Fruit fly (Drosophila melanogaster) whole organism, embryonic: ENCODE results near the gene CG46318.

Experiments used
- Atf3 ChIP-seq: fragments of 200-800 bp; sonication (Bioruptor generic); optimal IDR thresholded peaks from 3 replicates; lab custom pipeline; 2016; ENCODE audit warnings: missing biosample characterization, missing genetic modification characterization
- Atf6 ChIP-seq: fragments of 200-800 bp; sonication (Bioruptor generic); IDR thresholded peaks from 2 replicates; pipeline ENCODE4 v1.3.6; 2022; ENCODE audit warnings: missing biosample characterization, missing genetic modification characterization
- Awh ChIP-seq: fragments of 200-800 bp; sonication (Bioruptor generic); IDR thresholded peaks from 2 replicates; pipeline ENCODE4, ENCODE4 v1.3.6; 2022; ENCODE audit warnings: missing biosample characterization, missing genetic modification characterization
- CG10565 ChIP-seq: fragments of 200-800 bp; sonication (Bioruptor generic); optimal IDR thresholded peaks from 3 replicates; lab custom pipeline; 2016; ENCODE audit warnings: missing biosample characterization, mild to moderate bottlenecking, missing genetic modification characterization
- CG11247 ChIP-seq: fragments of 200-800 bp; sonication (Bioruptor generic); IDR thresholded peaks from 2 replicates; pipeline ENCODE4 v1.3.6; 2022; ENCODE audit warnings: missing biosample characterization, missing genetic modification characterization
- CG15696 ChIP-seq: fragments of 200-800 bp; sonication (Bioruptor generic); optimal IDR thresholded peaks from 2 replicates; lab custom pipeline; 2019; ENCODE audit warnings: missing biosample characterization, mild to moderate bottlenecking, missing genetic modification characterization, moderate library complexity
- CG1792 ChIP-seq: fragments of 200-800 bp; sonication (Bioruptor generic); optimal IDR thresholded peaks from 2 replicates; lab custom pipeline; 2016; ENCODE audit warnings: missing biosample characterization, missing genetic modification characterization
- CG3838 ChIP-seq: fragments of 200-800 bp; sonication (Bioruptor generic); optimal IDR thresholded peaks from 3 replicates; lab custom pipeline; 2016; ENCODE audit warnings: missing biosample characterization, missing genetic modification characterization
- CG4707 ChIP-seq: fragments of 200-800 bp; sonication (Bioruptor generic); optimal IDR thresholded peaks from 2 replicates; lab custom pipeline; 2018; ENCODE audit warnings: missing biosample characterization, mild to moderate bottlenecking, missing genetic modification characterization, moderate library complexity
- CG6813 ChIP-seq: fragments of 200-800 bp; sonication (Bioruptor generic); optimal IDR thresholded peaks from 2 replicates; lab custom pipeline; 2017; ENCODE audit warnings: missing biosample characterization, missing genetic modification characterization, mild to moderate bottlenecking, moderate library complexity, missing genetic modification reagents
- CG6854 ChIP-seq: fragments of 200-800 bp; sonication (Bioruptor generic); optimal IDR thresholded peaks from 3 replicates; lab custom pipeline; 2017; ENCODE audit warnings: missing biosample characterization, mild to moderate bottlenecking, missing genetic modification characterization
- CG7839 ChIP-seq: fragments of 200-800 bp; sonication (Bioruptor generic); optimal IDR thresholded peaks from 3 replicates; lab custom pipeline; 2018; ENCODE audit warnings: missing biosample characterization, mild to moderate bottlenecking, missing genetic modification characterization, moderate library complexity
- CG8478 ChIP-seq: fragments of >200 bp; optimal IDR thresholded peaks from 2 replicates; lab custom pipeline; 2018
- CG9932 ChIP-seq: fragments of 200-800 bp; sonication (Bioruptor generic); IDR thresholded peaks from 2 replicates; pipeline ENCODE4 v1.3.6; 2022; ENCODE audit warnings: missing biosample characterization, missing genetic modification characterization
- CHES-1-like ChIP-seq: fragments of 200-800 bp; sonication (Bioruptor generic); optimal IDR thresholded peaks from 2 replicates; lab custom pipeline; 2016; ENCODE audit warnings: missing biosample characterization, missing genetic modification characterization
- Camta ChIP-seq: fragments of 200-800 bp; sonication (Bioruptor generic); optimal IDR thresholded peaks from 2 replicates; lab custom pipeline; 2016; ENCODE audit warnings: missing biosample characterization, missing genetic modification characterization
- Drgx ChIP-seq: fragments of 200-800 bp; sonication (Bioruptor generic); IDR thresholded peaks from 2 replicates; pipeline ENCODE4 v1.3.6; 2022; ENCODE audit warnings: missing biosample characterization, missing genetic modification characterization
- H15 ChIP-seq: fragments of 200-800 bp; sonication (Bioruptor generic); IDR thresholded peaks from 3 replicates; pipeline ENCODE4 v1.3.6; 2022; ENCODE audit warnings: missing biosample characterization, missing genetic modification characterization
- HHEX ChIP-seq: fragments of 200-800 bp; sonication (Bioruptor generic); optimal IDR thresholded peaks from 3 replicates; lab custom pipeline; 2017; ENCODE audit warnings: missing biosample characterization, mild to moderate bottlenecking, missing genetic modification characterization, missing genetic modification reagents
- HLH54F ChIP-seq: fragments of 200-800 bp; sonication (Bioruptor generic); optimal IDR thresholded peaks from 3 replicates; lab custom pipeline; 2016; ENCODE audit warnings: missing biosample characterization, missing genetic modification characterization
- HLHmδ ChIP-seq: fragments of 200-800 bp; sonication (Bioruptor generic); optimal IDR thresholded peaks from 2 replicates; lab custom pipeline; 2018; ENCODE audit warnings: missing biosample characterization, mild to moderate bottlenecking, missing genetic modification characterization, moderate library complexity
- Hr3 ChIP-seq: fragments of 200-800 bp; sonication (Bioruptor generic); optimal IDR thresholded peaks from 3 replicates; lab custom pipeline; 2016; ENCODE audit warnings: missing biosample characterization, missing genetic modification characterization
- Kr ChIP-seq: fragments of 200-800 bp; sonication (Bioruptor generic); optimal IDR thresholded peaks from 2 replicates; lab custom pipeline; 2017; ENCODE audit warnings: missing biosample characterization, mild to moderate bottlenecking, missing genetic modification characterization
- Mrtf ChIP-seq: fragments of 200-800 bp; sonication (Bioruptor generic); IDR thresholded peaks from 3 replicates; pipeline ENCODE4 v1.3.6; 2022; ENCODE audit warnings: missing biosample characterization, missing genetic modification characterization
- NK7.1 ChIP-seq: fragments of 200-800 bp; sonication (Bioruptor generic); optimal IDR thresholded peaks from 3 replicates; lab custom pipeline; 2016; ENCODE audit warnings: missing biosample characterization, missing genetic modification characterization
- Nf-YC ChIP-seq: fragments of 200-800 bp; optimal IDR thresholded peaks from 3 replicates; lab custom pipeline; 2019; ENCODE audit warnings: missing biosample characterization, mild to moderate bottlenecking, missing genetic modification characterization, moderate library complexity
- NfI ChIP-seq: fragments of 200-800 bp; sonication (Bioruptor generic); optimal IDR thresholded peaks from 3 replicates; lab custom pipeline; 2018; ENCODE audit warnings: missing biosample characterization, mild to moderate bottlenecking, missing genetic modification characterization, moderate library complexity
- Oaz ChIP-seq: fragments of 200-800 bp; sonication (Bioruptor generic); IDR thresholded peaks from 2 replicates; pipeline ENCODE4 v1.3.6; 2022; ENCODE audit warnings: missing biosample characterization, missing genetic modification characterization
- Opbp ChIP-seq: fragments of 200-800 bp; sonication (Bioruptor generic); IDR thresholded peaks from 3 replicates; pipeline ENCODE4 v1.3.6; 2022; ENCODE audit warnings: missing biosample characterization, missing genetic modification characterization; ENCODE audit not compliant: partially characterized antibody
- Sin3A ChIP-seq: fragments of >200 bp; optimal IDR thresholded peaks from 2 replicates; lab custom pipeline; 2018
- Xbp1 ChIP-seq: fragments of 200-800 bp; sonication (Bioruptor generic); optimal IDR thresholded peaks from 3 replicates; lab custom pipeline; 2016; ENCODE audit warnings: missing biosample characterization, mild to moderate bottlenecking, missing genetic modification characterization
- YL-1 ChIP-seq: fragments of 200-800 bp; sonication (Bioruptor generic); optimal IDR thresholded peaks from 3 replicates; lab custom pipeline; 2017; ENCODE audit warnings: missing biosample characterization, mild to moderate bottlenecking, missing genetic modification characterization
- ara ChIP-seq: fragments of 200-800 bp; sonication (Bioruptor generic); IDR thresholded peaks from 2 replicates; pipeline ENCODE4 v1.3.6; 2022; ENCODE audit warnings: missing biosample characterization, missing genetic modification characterization
- ase ChIP-seq: fragments of 200-800 bp; sonication (Bioruptor generic); IDR thresholded peaks from 3 replicates; pipeline ENCODE4 v1.3.6; 2022; ENCODE audit warnings: missing biosample characterization, missing genetic modification characterization
- az2 ChIP-seq: fragments of 200-800 bp; sonication (Bioruptor generic); optimal IDR thresholded peaks from 3 replicates; lab custom pipeline; 2016; ENCODE audit warnings: missing biosample characterization, missing genetic modification characterization
- bbx ChIP-seq: fragments of 200-800 bp; sonication (Bioruptor generic); IDR thresholded peaks from 2 replicates; pipeline ENCODE4 v1.3.6; 2022; ENCODE audit warnings: missing biosample characterization, missing genetic modification characterization; ENCODE audit not compliant: partially characterized antibody
- crp ChIP-seq, 2 experiments: fragments of 200-800 bp; sonication (Bioruptor generic); optimal IDR thresholded peaks; 2 replicates in 1 of 2; 3 replicates in 1 of 2; lab custom pipeline; 2017; ENCODE audit warnings: missing biosample characterization in 2 of 2, missing genetic modification characterization in 2 of 2, mild to moderate bottlenecking in 1 of 2, moderate library complexity in 1 of 2
- dm ChIP-seq: fragments of 200-800 bp; sonication (Bioruptor generic); optimal IDR thresholded peaks from 3 replicates; lab custom pipeline; 2016; ENCODE audit warnings: missing biosample characterization, missing genetic modification characterization
- h ChIP-seq: fragments of >200 bp; optimal IDR thresholded peaks from 2 replicates; lab custom pipeline; 2017
- her ChIP-seq: fragments of 200-800 bp; sonication (Bioruptor generic); optimal IDR thresholded peaks from 2 replicates; lab custom pipeline; 2016; ENCODE audit warnings: missing biosample characterization, missing genetic modification characterization
- klu ChIP-seq: fragments of 200-800 bp; sonication (Bioruptor generic); IDR thresholded peaks from 2 replicates; pipeline ENCODE4 v1.3.6; 2022; ENCODE audit warnings: missing biosample characterization, missing genetic modification characterization
- pb ChIP-seq: fragments of 200-800 bp; sonication (Bioruptor generic); optimal IDR thresholded peaks from 3 replicates; lab custom pipeline; 2016; ENCODE audit warnings: missing biosample characterization, missing genetic modification characterization
- pita ChIP-seq: fragments of 200-800 bp; sonication (Bioruptor generic); optimal IDR thresholded peaks from 2 replicates; lab custom pipeline; 2017; ENCODE audit warnings: missing biosample characterization, mild to moderate bottlenecking, missing genetic modification characterization
- sens ChIP-seq: fragments of 200-800 bp; sonication (Bioruptor generic); peaks from one replicate; lab custom pipeline; 2016; ENCODE audit warnings: missing biosample characterization, missing genetic modification characterization
- slp2 ChIP-seq: fragments of 200-800 bp; sonication (Bioruptor generic); optimal IDR thresholded peaks from 2 replicates; lab custom pipeline; 2016; ENCODE audit warnings: missing biosample characterization, missing genetic modification characterization
- sob ChIP-seq: fragments of 200-800 bp; sonication (Bioruptor generic); IDR thresholded peaks from 2 replicates; pipeline ENCODE4 v1.3.6; 2022; ENCODE audit warnings: missing biosample characterization, missing genetic modification characterization
- sug ChIP-seq: fragments of 200-800 bp; optimal IDR thresholded peaks from 2 replicates; lab custom pipeline; 2019; ENCODE audit warnings: missing biosample characterization, mild to moderate bottlenecking, missing genetic modification characterization, moderate library complexity
- vnd ChIP-seq: fragments of 200-800 bp; sonication (Bioruptor generic); IDR thresholded peaks from 3 replicates; pipeline ENCODE4 v1.3.6; 2022; ENCODE audit warnings: missing biosample characterization, missing genetic modification characterization; ENCODE audit not compliant: partially characterized antibody
- wek ChIP-seq: fragments of 200-800 bp; sonication (Bioruptor generic); optimal IDR thresholded peaks from 3 replicates; lab custom pipeline; 2018; ENCODE audit warnings: missing biosample characterization, mild to moderate bottlenecking, missing genetic modification characterization, moderate library complexity
- wor ChIP-seq: fragments of 200-800 bp; sonication (Bioruptor generic); IDR thresholded peaks from 2 replicates; pipeline ENCODE4 v1.3.6; 2022; ENCODE audit warnings: missing biosample characterization, missing genetic modification characterization
- yki ChIP-seq: fragments of >200 bp; optimal IDR thresholded peaks from 3 replicates; lab custom pipeline; 2018
- zf30C ChIP-seq: fragments of 200-800 bp; sonication (Bioruptor generic); optimal IDR thresholded peaks from 3 replicates; lab custom pipeline; 2018; ENCODE audit warnings: missing biosample characterization, mild to moderate bottlenecking, missing genetic modification characterization

The CG46318 gene

dm6 chr3R:18719767-18720341 is 39.5 kb downstream of the CG46318 start (continued):
- TF ChIP-seq wek (GFP tag; lab: Kevin White, UChicago): peak; percentile 77
- TF ChIP-seq Drgx (GFP tag; lab: Robert Waterston, UW): no peak
- peak; percentile 76 for TF ChIP-seq az2
- TF ChIP-seq vnd (GFP tag; lab: Robert Waterston, UW): no peak
- TF ChIP-seq CG4707 (GFP tag; lab: Kevin White, UChicago): peak; percentile 34
- peak; percentile 59 for TF ChIP-seq CG15696
- TF ChIP-seq sug (tag; lab: Kevin White, UChicago): peak; percentile 87
- TF ChIP-seq Awh (GFP tag; lab: Robert Waterston, UW): peak; percentile 72
- peak; percentile 58 for TF ChIP-seq slp2
- TF ChIP-seq h (lab: Kevin White, UChicago): no peak
- TF ChIP-seq CG11247 (GFP tag; lab: Robert Waterston, UW): peak; percentile 74
- TF ChIP-seq yki (lab: Kevin White, UChicago): no peak
- peak; percentile 84 for TF ChIP-seq NfI (GFP tag; lab: Kevin White, UChicago)
- peak; percentile 86 for TF ChIP-seq CG6854 (GFP tag; lab: Kevin White, UChicago)
- peak; percentile 47 for TF ChIP-seq Atf3
- TF ChIP-seq HLHmδ (GFP tag; lab: Kevin White, UChicago): no peak
- no peak for TF ChIP-seq Sin3A
- TF ChIP-seq Nf-YC (tag; lab: Kevin White, UChicago): peak; percentile 76
- TF ChIP-seq her (GFP tag; lab: Kevin White, UChicago): peak; percentile 80
- TF ChIP-seq CG6813: peak; percentile 86
- TF ChIP-seq crp (GFP tag; optimal IDR thresholded peaks at IDR 0.05; lab: Kevin White, UChicago): peak in 1 of 2 experiments; percentile 18
- TF ChIP-seq sens: peak; percentile 96
- TF ChIP-seq Hr3 (GFP tag; lab: Kevin White, UChicago): peak; percentile 75
- TF ChIP-seq pita (GFP tag; lab: Kevin White, UChicago): no peak
- TF ChIP-seq Xbp1: peak; percentile 85
- TF ChIP-seq ase (GFP tag; lab: Robert Waterston, UW): peak; percentile 76; the same call in 2 of the 3 replicates
- peak; percentile 73 for TF ChIP-seq CG9932
- TF ChIP-seq H15: peak; percentile 71
- no peak for TF ChIP-seq CG8478
- peak; percentile 84 for TF ChIP-seq Mrtf
- peak; percentile 83 for TF ChIP-seq HHEX (GFP tag; lab: Kevin White, UChicago)
- no peak for TF ChIP-seq Kr (GFP tag; lab: Kevin White, UChicago)
- TF ChIP-seq CG10565 (GFP tag; lab: Kevin White, UChicago): no peak
- no peak for TF ChIP-seq Opbp
- peak; percentile 83 for TF ChIP-seq sob
- TF ChIP-seq Atf6 (GFP tag; lab: Robert Waterston, UW): peak; percentile 89
- TF ChIP-seq Oaz (GFP tag; lab: Robert Waterston, UW): peak; percentile 85
- TF ChIP-seq CG3838 (GFP tag; lab: Kevin White, UChicago): peak; percentile 46
- TF ChIP-seq HLH54F (GFP tag; lab: Kevin White, UChicago): peak; percentile 76
- TF ChIP-seq bbx: no peak
- peak; percentile 74 for TF ChIP-seq wor
- TF ChIP-seq CHES-1-like (GFP tag; lab: Kevin White, UChicago): peak; percentile 82
- TF ChIP-seq klu: peak; percentile 63; the same call in 1 of the 2 replicates
- TF ChIP-seq CG1792 (GFP tag; lab: Kevin White, UChicago): peak; percentile 82
- TF ChIP-seq dm (GFP tag; lab: Kevin White, UChicago): peak; percentile 59
- no peak for TF ChIP-seq YL-1 (GFP tag; lab: Kevin White, UChicago)
- peak; percentile 82 for TF ChIP-seq zf30C (GFP tag; lab: Kevin White, UChicago)
- peak; percentile 65 for TF ChIP-seq NK7.1
- TF ChIP-seq ara (GFP tag; lab: Robert Waterston, UW): peak; percentile 78
- TF ChIP-seq Camta (GFP tag; lab: Kevin White, UChicago): peak; percentile 66
- peak; percentile 91 for TF ChIP-seq CG7839
- peak; percentile 67 for TF ChIP-seq pb
